Worm (Caenorhabditis elegans) whole organism, L4 larva: ENCODE results near the gene F21C10.11.

Experiments
- aha-1 ChIP-seq: fragments of 150-350 bp; peaks from one replicate; lab custom pipeline; 2014; ENCODE audit warnings: missing biosample characterization, missing genetic modification characterization
- hlh-11 ChIP-seq: fragments of 200-800 bp; sonication (Bioruptor generic); optimal IDR thresholded peaks from 2 replicates; lab custom pipeline; 2018; ENCODE audit warnings: mild to moderate bottlenecking, missing genetic modification characterization, missing compliant biosample characterization
- hmg-1.1 ChIP-seq: fragments of 200-800 bp; sonication (Bioruptor generic); IDR thresholded peaks from 2 replicates; pipeline ENCODE4 v1.3.6; 2022; ENCODE audit warnings: missing genetic modification reagents, missing genetic modification characterization, missing compliant biosample characterization
- lin-39 ChIP-seq: fragments of 150-350 bp; optimal IDR thresholded peaks from 2 replicates; lab custom pipeline; 2014; ENCODE audit warnings: missing biosample characterization, missing genetic modification reagents, missing genetic modification characterization
- nhr-28 ChIP-seq: fragments of 150-350 bp; optimal IDR thresholded peaks from 2 replicates; lab custom pipeline; 2014; ENCODE audit warnings: missing biosample characterization, missing genetic modification characterization
- unc-130 ChIP-seq: sonication (generic microtip); optimal IDR thresholded peaks from 2 replicates; lab custom pipeline; 2016; ENCODE audit warnings: missing genetic modification reagents, missing genetic modification characterization, missing compliant biosample characterization
- zip-2 ChIP-seq: fragments of 150-350 bp; optimal IDR thresholded peaks from 2 replicates; lab custom pipeline; 2014; ENCODE audit warnings: missing biosample characterization, missing genetic modification characterization

DNA sequence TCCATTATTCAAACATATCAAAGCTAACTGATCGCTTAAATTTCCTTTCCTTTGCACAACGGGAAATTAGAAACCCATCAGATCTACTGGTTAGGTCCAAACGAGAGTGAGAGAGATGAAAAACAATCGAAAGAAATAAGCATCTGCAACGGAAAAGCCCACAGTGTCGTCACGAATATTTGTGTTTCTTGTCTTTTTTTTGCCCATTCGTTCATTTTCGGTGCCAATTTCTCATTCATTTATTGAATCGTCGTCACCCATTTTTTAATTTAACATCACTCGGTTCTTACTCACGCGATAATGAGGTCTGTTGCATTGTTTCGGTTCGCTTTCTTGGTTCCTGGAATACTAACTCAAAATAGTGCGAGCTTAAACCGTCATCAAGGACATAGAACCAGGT is 894 bp downstream of the F21C10.11 start, which contains the start of gene F21C10.6:
- no peak for TF ChIP-seq hlh-11 (tag; lab: Kevin White, UChicago)
- TF ChIP-seq unc-130 = no peak
- TF ChIP-seq aha-1 (tag; lab: Kevin White, UChicago) = no peak
- TF ChIP-seq nhr-28 (tag; lab: Kevin White, UChicago) = no peak
- TF ChIP-seq zip-2 (tag; lab: Kevin White, UChicago) = no peak
- TF ChIP-seq hmg-1.1 (GFP tag; lab: Robert Waterston, UW) = no peak
- TF ChIP-seq lin-39 (tag; lab: Kevin White, UChicago) = no peak
